Worm (Caenorhabditis elegans) whole organism, L1 larva: Measurements from ENCODE around the gene Y59H11AM.1.

Experiments used
- C16A3.4 ChIP-seq: fragments of 150-350 bp; optimal IDR thresholded peaks from 2 replicates; lab custom pipeline; 2014; ENCODE audit warnings: missing biosample characterization, missing genetic modification characterization
- C34B4.2 ChIP-seq: sonication (generic microtip); optimal IDR thresholded peaks from 2 replicates; lab custom pipeline; 2017; ENCODE audit warnings: mild to moderate bottlenecking, missing genetic modification characterization, missing compliant biosample characterization
- alr-1 ChIP-seq: fragments of 200-800 bp; sonication (Bioruptor generic); optimal IDR thresholded peaks from 2 replicates; lab custom pipeline; 2018; ENCODE audit warnings: borderline replicate concordance, mild to moderate bottlenecking, missing genetic modification characterization, missing compliant biosample characterization
- aly-2 ChIP-seq: fragments of 150-350 bp; optimal IDR thresholded peaks from 2 replicates; lab custom pipeline; 2014; ENCODE audit warnings: missing biosample characterization, missing genetic modification characterization
- ama-1 ChIP-seq: fragments of 150-350 bp; optimal IDR thresholded peaks from 2 replicates; lab custom pipeline; 2014
- ceh-8 ChIP-seq: fragments of 200-800 bp; sonication (Bioruptor generic); optimal IDR thresholded peaks from 2 replicates; lab custom pipeline; 2018; ENCODE audit warnings: mild to moderate bottlenecking, missing genetic modification characterization, moderate library complexity, missing compliant biosample characterization
- ceh-88 ChIP-seq: fragments of 200-800 bp; sonication (Bioruptor generic); IDR thresholded peaks from 2 replicates; pipeline ENCODE4 v1.3.6; 2022; ENCODE audit warnings: missing genetic modification characterization, missing compliant biosample characterization
- ceh-90 ChIP-seq: sonication (generic microtip); optimal IDR thresholded peaks from 2 replicates; lab custom pipeline; 2016; ENCODE audit warnings: missing genetic modification characterization, missing compliant biosample characterization
- efl-1 ChIP-seq, 4 experiments: fragments of 150-350 bp; optimal IDR thresholded peaks in 3 of 4; peaks in 1 of 4; 1 replicate in 1 of 4; 2 replicates in 3 of 4; lab custom pipeline; 2014; ENCODE audit warnings: missing biosample characterization in 2 of 4, missing genetic modification characterization in 2 of 4, missing genetic modification reagents in 2 of 4
- efl-3 ChIP-seq: fragments of 200-800 bp; sonication (Bioruptor generic); optimal IDR thresholded peaks from 2 replicates; lab custom pipeline; 2018; ENCODE audit warnings: mild to moderate bottlenecking, missing genetic modification characterization, missing compliant biosample characterization
- egl-13 ChIP-seq: sonication (generic microtip); optimal IDR thresholded peaks from 2 replicates; lab custom pipeline; 2016; ENCODE audit warnings: missing genotype, missing genetic modification reagents, missing genetic modification characterization, missing compliant biosample characterization
- elt-2 ChIP-seq: sonication (generic microtip); optimal IDR thresholded peaks from 2 replicates; lab custom pipeline; 2016; ENCODE audit warnings: missing genetic modification characterization, mild to moderate bottlenecking, inconsistent platforms, missing compliant biosample characterization, missing genetic modification reagents
- elt-3 ChIP-seq, 6 experiments: fragments of 150-350 bp in 1 of 6; sonication (generic microtip); optimal IDR thresholded peaks; 2 replicates each; lab custom pipeline; 2017 to 2018; ENCODE audit warnings: missing biosample characterization in 6 of 6, missing genetic modification characterization in 6 of 6, inconsistent platforms in 1 of 6
- fkh-8 ChIP-seq: sonication (generic microtip); optimal IDR thresholded peaks from 2 replicates; lab custom pipeline; 2016; ENCODE audit warnings: mild to moderate bottlenecking, missing genetic modification characterization, missing compliant biosample characterization
- fos-1 ChIP-seq: fragments of 150-350 bp; optimal IDR thresholded peaks from 2 replicates; lab custom pipeline; 2014; ENCODE audit warnings: missing biosample characterization, missing genetic modification characterization
- grh-1 ChIP-seq: fragments of 200-800 bp; sonication (Bioruptor generic); IDR thresholded peaks from 2 replicates; pipeline ENCODE4 v1.3.6; 2022; ENCODE audit warnings: missing genetic modification reagents, missing genetic modification characterization, missing compliant biosample characterization
- hlh-17 ChIP-seq: fragments of 200-800 bp; sonication (Bioruptor generic); optimal IDR thresholded peaks from 2 replicates; lab custom pipeline; 2018; ENCODE audit warnings: missing genetic modification characterization, mild to moderate bottlenecking, missing compliant biosample characterization, moderate library complexity, borderline replicate concordance
- hlh-4 ChIP-seq: sonication (generic microtip); optimal IDR thresholded peaks from 2 replicates; lab custom pipeline; 2016; ENCODE audit warnings: mild to moderate bottlenecking, missing genetic modification characterization, missing compliant biosample characterization
- irx-1 ChIP-seq: sonication (generic microtip); optimal IDR thresholded peaks from 2 replicates; lab custom pipeline; 2016; ENCODE audit warnings: missing genetic modification characterization, missing compliant biosample characterization
- jun-1 ChIP-seq: fragments of 150-350 bp; optimal IDR thresholded peaks from 2 replicates; lab custom pipeline; 2014; ENCODE audit warnings: missing biosample characterization, missing genetic modification reagents, missing genetic modification characterization
- lin-13 ChIP-seq: fragments of 150-350 bp; optimal IDR thresholded peaks from 2 replicates; lab custom pipeline; 2014; ENCODE audit warnings: missing biosample characterization, missing genetic modification reagents, missing genetic modification characterization
- lin-14 ChIP-seq: fragments of 200-800 bp; sonication (Bioruptor generic); optimal IDR thresholded peaks from 2 replicates; lab custom pipeline; 2018; ENCODE audit warnings: mild to moderate bottlenecking, missing genetic modification characterization, moderate library complexity, missing compliant biosample characterization
- lin-15B ChIP-seq: fragments of 150-350 bp; sonication (generic microtip); optimal IDR thresholded peaks from 3 replicates; lab custom pipeline; 2014; ENCODE audit warnings: missing biosample characterization, missing genetic modification characterization
- lir-3 ChIP-seq: sonication (generic microtip); optimal IDR thresholded peaks from 2 replicates; lab custom pipeline; 2016; ENCODE audit warnings: mild to moderate bottlenecking, missing genetic modification characterization, moderate library complexity, missing compliant biosample characterization; ENCODE audit not compliant: poor library complexity
- lsy-2 ChIP-seq, 2 experiments: fragments of 150-350 bp; optimal IDR thresholded peaks; 2 replicates each; lab custom pipeline; 2014; ENCODE audit warnings: missing biosample characterization in 2 of 2, missing genetic modification characterization in 2 of 2
- mab-9 ChIP-seq: fragments of 200-800 bp; sonication (Bioruptor generic); IDR thresholded peaks from 2 replicates; pipeline ENCODE4 v1.3.6; 2022; ENCODE audit warnings: missing genetic modification reagents, missing genetic modification characterization, missing compliant biosample characterization
- mef-2 ChIP-seq: fragments of 150-350 bp; optimal IDR thresholded peaks from 2 replicates; lab custom pipeline; 2014; ENCODE audit warnings: missing biosample characterization, missing genetic modification characterization
- mep-1 ChIP-seq: fragments of 150-350 bp; optimal IDR thresholded peaks from 2 replicates; lab custom pipeline; 2014; ENCODE audit warnings: missing biosample characterization, missing genetic modification characterization
- nhr-11 ChIP-seq: fragments of 150-350 bp; optimal IDR thresholded peaks from 2 replicates; lab custom pipeline; 2014; ENCODE audit warnings: missing biosample characterization, missing genetic modification characterization
- nhr-12 ChIP-seq: sonication (generic microtip); optimal IDR thresholded peaks from 2 replicates; lab custom pipeline; 2017; ENCODE audit warnings: missing biosample characterization, missing genetic modification characterization
- nhr-28 ChIP-seq: fragments of 150-350 bp; optimal IDR thresholded peaks from 2 replicates; lab custom pipeline; 2014; ENCODE audit warnings: missing biosample characterization, missing genetic modification characterization
- nhr-47 ChIP-seq: sonication (generic microtip); optimal IDR thresholded peaks from 2 replicates; lab custom pipeline; 2016; ENCODE audit warnings: mild to moderate bottlenecking, missing genetic modification characterization, moderate library complexity, missing compliant biosample characterization
- nhr-71 ChIP-seq: sonication (generic microtip); optimal IDR thresholded peaks from 2 replicates; lab custom pipeline; 2016; ENCODE audit warnings: mild to moderate bottlenecking, missing genetic modification characterization, moderate library complexity, missing compliant biosample characterization
- nhr-76 ChIP-seq: sonication (generic microtip); optimal IDR thresholded peaks from 2 replicates; lab custom pipeline; 2017; ENCODE audit warnings: missing biosample characterization, missing genetic modification characterization
- nhr-77 ChIP-seq: fragments of 150-350 bp; optimal IDR thresholded peaks from 2 replicates; lab custom pipeline; 2014; ENCODE audit warnings: missing biosample characterization, missing genetic modification characterization
- nhr-84 ChIP-seq: sonication (generic microtip); optimal IDR thresholded peaks from 2 replicates; lab custom pipeline; 2017; ENCODE audit warnings: missing biosample characterization, missing genetic modification characterization
- pag-3 ChIP-seq: sonication (generic microtip); optimal IDR thresholded peaks from 2 replicates; lab custom pipeline; 2017; ENCODE audit warnings: missing genetic modification characterization, mild to moderate bottlenecking, missing compliant biosample characterization, antibody characterized with exemption, borderline replicate concordance; ENCODE audit not compliant: insufficient read depth
- rnt-1 ChIP-seq: sonication (generic microtip); optimal IDR thresholded peaks from 2 replicates; lab custom pipeline; 2016; ENCODE audit warnings: mild to moderate bottlenecking, missing genetic modification characterization, moderate library complexity, missing compliant biosample characterization
- snpc-4 ChIP-seq: fragments of 150-350 bp; optimal IDR thresholded peaks from 2 replicates; lab custom pipeline; 2014; ENCODE audit warnings: missing biosample characterization, missing genetic modification characterization
- sox-4 ChIP-seq: sonication (generic microtip); optimal IDR thresholded peaks from 2 replicates; lab custom pipeline; 2016; ENCODE audit warnings: missing genetic modification characterization, missing compliant biosample characterization
- sptf-1 ChIP-seq: fragments of 150-350 bp; optimal IDR thresholded peaks from 2 replicates; lab custom pipeline; 2014; ENCODE audit warnings: missing biosample characterization, missing genetic modification characterization
- swsn-7 ChIP-seq: sonication (generic microtip); optimal IDR thresholded peaks from 2 replicates; lab custom pipeline; 2016; ENCODE audit warnings: missing genetic modification characterization, missing compliant biosample characterization
- tlp-1 ChIP-seq: fragments of 150-350 bp; optimal IDR thresholded peaks from 2 replicates; lab custom pipeline; 2014; ENCODE audit warnings: missing biosample characterization, missing genetic modification characterization
- unc-130 ChIP-seq: fragments of 150-350 bp; optimal IDR thresholded peaks from 2 replicates; lab custom pipeline; 2017; ENCODE audit warnings: missing biosample characterization, missing genetic modification characterization, inconsistent platforms
- unc-30 ChIP-seq: sonication (generic microtip); optimal IDR thresholded peaks from 2 replicates; lab custom pipeline; 2017; ENCODE audit warnings: missing biosample characterization, missing genetic modification characterization
- xbp-1 ChIP-seq: sonication (generic microtip); optimal IDR thresholded peaks from 2 replicates; lab custom pipeline; 2016; ENCODE audit warnings: missing genetic modification characterization, missing compliant biosample characterization
- zag-1 ChIP-seq: fragments of 150-350 bp; optimal IDR thresholded peaks from 2 replicates; lab custom pipeline; 2014; ENCODE audit warnings: missing biosample characterization, missing genetic modification characterization
- ztf-11 ChIP-seq, 2 experiments: sonication (generic microtip); optimal IDR thresholded peaks; 2 replicates each; lab custom pipeline; 2016 to 2017; ENCODE audit warnings: missing genetic modification characterization in 2 of 2, missing biosample characterization in 1 of 2, missing compliant biosample characterization in 1 of 2

Gene Y59H11AM.1

DNA sequence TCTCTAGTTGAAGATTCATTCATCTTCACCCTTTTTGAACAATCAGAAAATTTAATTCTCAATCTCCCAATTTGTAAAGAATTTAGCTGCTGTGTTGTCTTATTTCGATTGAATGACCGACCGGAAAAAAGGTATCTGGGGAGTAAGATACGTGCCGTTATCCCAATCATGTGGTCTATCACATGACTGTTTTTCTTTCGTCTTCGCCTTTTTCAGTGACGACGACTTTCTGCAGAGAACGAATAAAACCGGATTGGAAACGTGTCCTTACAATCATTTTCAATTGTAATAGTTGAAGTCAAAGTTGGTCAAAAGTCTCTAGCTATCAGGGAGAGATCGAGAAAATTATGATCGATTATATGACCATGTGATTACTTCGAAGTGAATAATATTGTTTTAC is 42.2 kb upstream of the Y59H11AM.1 start (continued):
- TF ChIP-seq ceh-90 (no peak), nhr-84 (no peak), pag-3 (tag; lab: Kevin White, UChicago) (no peak), jun-1 (tag; lab: Kevin White, UChicago) (peak; percentile 22), C16A3.4 (tag; lab: Kevin White, UChicago) (peak; percentile 47), mep-1 (peak; percentile 77), nhr-11 (tag; lab: Kevin White, UChicago) (no peak), nhr-71 (tag; lab: Kevin White, UChicago) (peak; percentile 92), mab-9 (no peak), nhr-76 (no peak), nhr-47 (tag; lab: Kevin White, UChicago) (peak; percentile 69), lin-13 (GFP tag; lab: Kevin White, UChicago) (peak; percentile 26), ceh-8 (GFP tag; lab: Kevin White, UChicago) (no peak), lir-3 (peak; percentile 6), efl-3 (GFP tag; lab: Kevin White, UChicago) (no peak), hlh-4 (tag; lab: Kevin White, UChicago) (no peak), hlh-17 (GFP tag; lab: Kevin White, UChicago) (no peak), lsy-2 (tag; optimal IDR thresholded peaks at IDR 0.05; lab: Kevin White, UChicago) (peak; percentile 40 to 74), lin-15B (tag; lab: Kevin White, UChicago) (no peak), ztf-11 (tag; optimal IDR thresholded peaks at IDR 0.05; lab: Kevin White, UChicago) (no peak), irx-1 (tag; lab: Kevin White, UChicago) (peak; percentile 69), snpc-4 (no peak), sox-4 (no peak), lin-14 (GFP tag; lab: Kevin White, UChicago) (peak; percentile 82), fkh-8 (no peak), aly-2 (tag; lab: Kevin White, UChicago) (no peak), nhr-28 (tag; lab: Kevin White, UChicago) (no peak), grh-1 (GFP tag; lab: Robert Waterston, UW) (peak; percentile 95), tlp-1 (no peak), efl-1 (optimal IDR thresholded peaks at IDR 0.05; lab: Kevin White, UChicago) (peak in 1 of 2 experiments; percentile 27), efl-1 (GFP tag; optimal IDR thresholded peaks at IDR 0.05 in 1 of 2; lab: Kevin White, UChicago) (peak in 1 of 2 experiments; percentile 94)

- TF ChIP-seq nhr-12 (tag; lab: Kevin White, UChicago) (no peak), xbp-1 (peak; percentile 33), fos-1 (tag; lab: Kevin White, UChicago) (no peak), nhr-47 (tag; lab: Kevin White, UChicago) (peak; percentile 26), sptf-1 (tag; lab: Kevin White, UChicago) (no peak), ama-1 (peak; percentile 28), rnt-1 (tag; lab: Kevin White, UChicago) (no peak), swsn-7 (tag; lab: Kevin White, UChicago) (no peak), elt-2 (tag; lab: Kevin White, UChicago) (peak; percentile 98), egl-13 (tag; lab: Kevin White, UChicago) (no peak), hlh-17 (GFP tag; lab: Kevin White, UChicago) (no peak), alr-1 (no peak), ceh-88 (GFP tag; lab: Robert Waterston, UW) (peak; percentile 30; the same call in 1 of the 2 replicates), unc-130 (tag; lab: Kevin White, UChicago) (peak; percentile 29), nhr-76 (no peak), unc-30 (tag; lab: Kevin White, UChicago) (no peak), mab-9 (no peak), fkh-8 (no peak), elt-3 (tag; optimal IDR thresholded peaks at IDR 0.05; lab: Kevin White, UChicago) (peak in 5 of 6 experiments; percentile 1 to 95 (median 28)), nhr-28 (tag; lab: Kevin White, UChicago) (no peak), jun-1 (tag; lab: Kevin White, UChicago) (peak; percentile 70), mep-1 (peak; percentile 61), lin-13 (GFP tag; lab: Kevin White, UChicago) (peak; percentile 51), C34B4.2 (no peak), zag-1 (no peak), snpc-4 (no peak), mef-2 (no peak), lsy-2 (tag; optimal IDR thresholded peaks at IDR 0.05; lab: Kevin White, UChicago) (peak; percentile 27 to 54), nhr-77 (tag; lab: Kevin White, UChicago) (no peak)
Measured at ce11 chrIV:8530042-8531027, 40.9 kb upstream of the Y59H11AM.1 start.
